Worm (Caenorhabditis elegans) whole organism, midembryonic: ENCODE measurements around the gene F58E6.6.

ENCODE experiments used
- T22C8.4 ChIP-seq: fragments of 200-800 bp; sonication (Bioruptor generic); IDR thresholded peaks from 2 replicates; pipeline ENCODE4 v1.3.6; 2022; ENCODE audit warnings: missing genetic modification characterization, missing compliant biosample characterization
- ztf-23 ChIP-seq: fragments of 200-800 bp; sonication (Bioruptor generic); IDR thresholded peaks from 2 replicates; pipeline ENCODE4 v1.3.6; 2022; ENCODE audit warnings: missing genetic modification reagents, missing genetic modification characterization, missing compliant biosample characterization

DNA sequence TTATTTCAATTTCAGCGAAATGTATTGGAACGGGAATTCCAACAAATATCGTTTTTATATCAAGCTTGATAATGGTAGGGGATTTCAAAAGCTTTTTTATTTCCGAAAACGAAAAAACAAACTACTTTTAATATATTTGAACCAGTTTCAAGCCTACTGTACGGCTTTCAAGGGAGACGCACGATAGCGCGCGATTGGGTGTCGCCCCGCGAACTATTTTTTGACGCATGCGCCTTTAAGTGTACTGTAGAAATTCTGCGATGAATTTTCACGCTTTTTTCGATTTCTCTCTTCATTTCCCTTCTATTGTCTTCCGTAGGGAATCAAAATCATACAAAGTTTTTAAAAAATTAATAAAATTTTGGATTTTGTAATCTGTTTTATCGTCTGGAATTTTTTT, 49.3 kb downstream of the F58E6.6 start:
- TF ChIP-seq ztf-23: no peak
- no peak for TF ChIP-seq T22C8.4 (GFP tag; lab: Robert Waterston, UW)
